Fruit fly (Drosophila melanogaster) whole organism: ENCODE measurements around the gene CG31251.

Source experiments
- EcR ChIP-seq, 2 experiments: fragments of >200 bp; optimal IDR thresholded peaks; 2 replicates each; lab custom pipeline; 2017; ENCODE audit warnings: missing biosample characterization in 2 of 2, missing genetic modification characterization in 2 of 2, missing genetic modification reagents in 2 of 2
- psq ChIP-seq: fragments of >200 bp; optimal IDR thresholded peaks from 2 replicates; lab custom pipeline; 2017
- usp ChIP-seq: fragments of >200 bp; optimal IDR thresholded peaks from 2 replicates; lab custom pipeline; 2017; ENCODE audit warnings: missing biosample characterization, missing genetic modification characterization, mixed read lengths

dm6 chr3R:17655040-17655439 lies 29.7 kb downstream of the CG31251 start:
- TF ChIP-seq EcR (GFP tag; optimal IDR thresholded peaks at IDR 0.05; lab: Kevin White, UChicago) (no peak), usp (GFP tag; lab: Kevin White, UChicago) (no peak), psq (lab: Kevin White, UChicago) (no peak)
